Fruit fly (Drosophila melanogaster) whole organism, pupa: ENCODE measurements around the gene CG14036.

Experiments used
- CG10348 ChIP-seq: fragments of 200-800 bp; sonication (Bioruptor generic); IDR thresholded peaks from 2 replicates; pipeline ENCODE4 v1.3.6; 2022; ENCODE audit warnings: missing biosample characterization, missing genetic modification characterization
- CG12605 ChIP-seq: fragments of 200-800 bp; sonication (Bioruptor generic); IDR thresholded peaks from 2 replicates; pipeline ENCODE4 v1.3.6; 2022; ENCODE audit warnings: missing biosample characterization, missing genetic modification characterization
- CG15710 ChIP-seq: fragments of 200-800 bp; sonication (Bioruptor generic); optimal IDR thresholded peaks from 2 replicates; lab custom pipeline; 2018; ENCODE audit warnings: missing biosample characterization, mild to moderate bottlenecking, missing genetic modification characterization, moderate library complexity
- CG17806 ChIP-seq: fragments of 200-800 bp; sonication (Bioruptor generic); optimal IDR thresholded peaks from 2 replicates; lab custom pipeline; 2018; ENCODE audit warnings: missing biosample characterization, mild to moderate bottlenecking, missing genetic modification characterization, moderate library complexity
- CG4496 ChIP-seq: fragments of 200-800 bp; sonication (Bioruptor generic); IDR thresholded peaks from 3 replicates; pipeline ENCODE4 v1.3.6; 2022; ENCODE audit warnings: missing biosample characterization, missing genetic modification characterization
- CG8159 ChIP-seq: fragments of 200-800 bp; sonication (Bioruptor generic); optimal IDR thresholded peaks from 3 replicates; lab custom pipeline; 2018; ENCODE audit warnings: missing biosample characterization, mild to moderate bottlenecking, missing genetic modification characterization, moderate library complexity
- CG8301 ChIP-seq: fragments of 200-800 bp; sonication (Bioruptor generic); optimal IDR thresholded peaks from 2 replicates; lab custom pipeline; 2018; ENCODE audit warnings: missing biosample characterization, mild to moderate bottlenecking, missing genetic modification characterization
- CG9948 ChIP-seq: fragments of 200-800 bp; sonication (Bioruptor generic); optimal IDR thresholded peaks from 2 replicates; lab custom pipeline; 2018; ENCODE audit warnings: missing biosample characterization, mild to moderate bottlenecking, missing genetic modification characterization, moderate library complexity
- D1 ChIP-seq: fragments of 200-800 bp; sonication (Bioruptor generic); optimal IDR thresholded peaks from 2 replicates; lab custom pipeline; 2018; ENCODE audit warnings: missing biosample characterization, mild to moderate bottlenecking, missing genetic modification characterization, moderate library complexity
- EcR ChIP-seq: fragments of 200-800 bp; sonication (Bioruptor generic); optimal IDR thresholded peaks from 3 replicates; lab custom pipeline; 2019; ENCODE audit warnings: missing biosample characterization, missing genetic modification characterization, mild to moderate bottlenecking, moderate library complexity, missing genetic modification reagents
- Ets98B ChIP-seq: fragments of 200-800 bp; sonication (Bioruptor generic); IDR thresholded peaks from 2 replicates; pipeline ENCODE4 v1.3.6; 2022; ENCODE audit warnings: missing biosample characterization, missing genetic modification characterization
- Pif1B ChIP-seq: fragments of 200-800 bp; sonication (Bioruptor generic); optimal IDR thresholded peaks from 3 replicates; lab custom pipeline; 2016; ENCODE audit warnings: missing biosample characterization, missing genetic modification characterization
- rn ChIP-seq: fragments of 200-800 bp; sonication (Bioruptor generic); IDR thresholded peaks from 2 replicates; pipeline ENCODE4 v1.3.6; 2022; ENCODE audit warnings: missing biosample characterization, missing genetic modification characterization

DNA sequence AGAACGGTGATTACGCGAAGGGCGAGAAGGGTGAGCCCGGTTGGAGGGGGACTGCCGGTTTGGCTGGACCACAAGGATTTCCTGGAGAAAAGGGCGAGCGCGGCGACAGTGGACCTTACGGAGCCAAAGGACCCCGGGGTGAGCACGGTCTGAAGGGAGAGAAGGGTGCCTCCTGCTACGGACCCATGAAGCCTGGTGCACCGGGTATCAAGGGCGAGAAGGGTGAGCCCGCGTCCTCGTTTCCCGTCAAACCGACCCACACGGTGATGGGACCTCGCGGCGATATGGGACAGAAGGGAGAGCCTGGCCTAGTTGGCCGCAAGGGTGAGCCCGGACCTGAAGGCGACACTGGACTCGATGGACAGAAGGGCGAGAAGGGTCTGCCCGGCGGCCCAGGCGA is 23.4 kb downstream of the CG14036 start:
- TF ChIP-seq CG12605 (GFP tag; lab: Robert Waterston, UW) (no peak), rn (GFP tag; lab: Robert Waterston, UW) (no peak), Ets98B (GFP tag; lab: Robert Waterston, UW) (no peak), CG17806 (no peak), CG8301 (tag; lab: Kevin White, UChicago) (no peak), CG4496 (GFP tag; lab: Robert Waterston, UW) (no peak), CG9948 (tag; lab: Kevin White, UChicago) (no peak), D1 (tag; lab: Kevin White, UChicago) (no peak), CG15710 (tag; lab: Kevin White, UChicago) (no peak), CG8159 (tag; lab: Kevin White, UChicago) (no peak), Pif1B (GFP tag; lab: Kevin White, UChicago) (no peak), EcR (GFP tag; lab: Kevin White, UChicago) (no peak), CG10348 (GFP tag; lab: Robert Waterston, UW) (no peak)
